Worm (Caenorhabditis elegans): ENCODE data around the gene T10B10.8.

Gene T10B10.8

DNA sequence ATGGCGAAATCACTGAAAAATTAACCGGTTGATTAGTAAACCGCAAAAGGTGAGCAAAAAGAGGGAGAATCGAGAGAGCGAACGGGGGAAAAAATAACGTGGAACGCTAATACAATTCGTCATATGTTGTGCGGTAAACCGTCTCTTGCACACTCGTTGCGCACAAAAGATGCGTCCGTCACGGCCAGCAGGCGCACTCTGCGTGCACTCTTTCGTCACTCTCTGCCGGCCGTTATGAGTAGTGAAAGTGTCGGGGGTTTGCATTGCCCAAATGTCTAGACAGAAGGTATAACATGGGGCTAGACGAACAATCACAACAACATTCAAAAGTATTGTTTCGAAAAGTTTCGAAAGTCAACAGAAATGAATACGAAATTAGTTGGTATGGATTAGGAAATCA is 15.4 kb upstream of the T10B10.8 start, which contains the start of gene pkhm-2 (continued):
- TF ChIP-seq ceh-27 (GFP tag; optimal IDR thresholded peaks at IDR 0.05), result peak; percentile 88
- TF ChIP-seq lin-54 (GFP tag; optimal IDR thresholded peaks at IDR 0.05), result peak; percentile 86
- peak; percentile 17 for TF ChIP-seq ztf-3 (GFP tag; optimal IDR thresholded peaks at IDR 0.05)
- no peak for TF ChIP-seq hsf-1 (GFP tag; IDR thresholded peaks at IDR 0.05)
- no peak for TF ChIP-seq nfya-2 (GFP tag; IDR thresholded peaks at IDR 0.05)
- no peak for TF ChIP-seq hlh-12 (tag; optimal IDR thresholded peaks at IDR 0.05)
- TF ChIP-seq madf-6 (GFP tag; IDR thresholded peaks at IDR 0.05), result peak; percentile 50
- no peak for TF ChIP-seq nfya-1 (tag; optimal IDR thresholded peaks at IDR 0.05; ENCODE audit: borderline replicate concordance, insufficient read depth)
- no peak for TF ChIP-seq F57A8.1 (GFP tag; optimal IDR thresholded peaks at IDR 0.05)
- TF ChIP-seq hlh-26 (GFP tag; conservative IDR thresholded peaks at IDR 0.05), result no peak
- TF ChIP-seq nhr-120 (GFP tag; IDR thresholded peaks at IDR 0.05), result no peak
- TF ChIP-seq repo-1 (tag; optimal IDR thresholded peaks at IDR 0.05), result peak; percentile 76
- no peak for TF ChIP-seq D2030.7 (GFP tag; IDR thresholded peaks at IDR 0.05)
- TF ChIP-seq F10E7.11 (tag; optimal IDR thresholded peaks at IDR 0.05), result no peak
- TF ChIP-seq Y79H2A.3 (GFP tag; conservative IDR thresholded peaks at IDR 0.05), result no peak
- TF ChIP-seq nhr-27 (tag; optimal IDR thresholded peaks at IDR 0.05), result no peak
- peak; percentile 33 for TF ChIP-seq dpl-1 (GFP tag; optimal IDR thresholded peaks at IDR 0.05)
- TF ChIP-seq Y53G8AR.9 (GFP tag; conservative IDR thresholded peaks at IDR 0.05), result peak; percentile 80
- no peak for TF ChIP-seq him-1 (tag; optimal IDR thresholded peaks at IDR 0.05)
- TF ChIP-seq hrde-1 (tag; optimal IDR thresholded peaks at IDR 0.05; ENCODE audit: borderline replicate concordance), result no peak
- peak; percentile 57 for TF ChIP-seq tbp1 (GFP tag; optimal IDR thresholded peaks at IDR 0.05)
- no peak for TF ChIP-seq somi-1 (GFP tag; optimal IDR thresholded peaks at IDR 0.05)
- TF ChIP-seq nhr-80 (tag; optimal IDR thresholded peaks at IDR 0.05), result peak; percentile 93
- TF ChIP-seq nfyb-1 (GFP tag; IDR thresholded peaks at IDR 0.05), result peak; percentile 86
- no peak for TF ChIP-seq F37B4.10 (GFP tag; IDR thresholded peaks at IDR 0.05)
- TF ChIP-seq akir-1 (GFP tag; optimal IDR thresholded peaks at IDR 0.05), result no peak
- TF ChIP-seq F33H1.4 (GFP tag; IDR thresholded peaks at IDR 0.05), result no peak
- no peak for TF ChIP-seq ccch-3 (GFP tag; optimal IDR thresholded peaks at IDR 0.05)
- TF ChIP-seq gei-17 (GFP tag; optimal IDR thresholded peaks at IDR 0.05), result peak; percentile 84
- TF ChIP-seq chd-7 (tag; optimal IDR thresholded peaks at IDR 0.05), result peak; percentile 75
- TF ChIP-seq ceh-40 (GFP tag; IDR thresholded peaks at IDR 0.05), result no peak
- TF ChIP-seq lsl-1 (GFP tag; optimal IDR thresholded peaks at IDR 0.05), result no peak
- peak; percentile 83 for TF ChIP-seq mcd-1 (GFP tag; IDR thresholded peaks at IDR 0.05)
- no peak for TF ChIP-seq zim-3 (tag; optimal IDR thresholded peaks at IDR 0.05)
- peak; percentile 69; the same call in 1 of the 2 replicates for TF ChIP-seq let-526 (GFP tag; IDR thresholded peaks at IDR 0.05)
- TF ChIP-seq snpc-3.4 (tag; optimal IDR thresholded peaks at IDR 0.05), result no peak
- no peak for TF ChIP-seq ztf-25 (GFP tag; IDR thresholded peaks at IDR 0.05)
- no peak for TF ChIP-seq B0019.2 (GFP tag; conservative IDR thresholded peaks at IDR 0.05)
- TF ChIP-seq lsy-27 (tag; optimal IDR thresholded peaks at IDR 0.05; ENCODE audit: borderline replicate concordance, insufficient read depth), result no peak
- peak; percentile 64 for TF ChIP-seq ztf-22 (GFP tag; optimal IDR thresholded peaks at IDR 0.05)
- no peak for TF ChIP-seq egrh-3 (GFP tag; IDR thresholded peaks at IDR 0.05)
- TF ChIP-seq ceh-100 (GFP tag; IDR thresholded peaks at IDR 0.05), result no peak
- TF ChIP-seq dpff-1 (tag; optimal IDR thresholded peaks at IDR 0.05), result no peak
- no peak for TF ChIP-seq snpc-1.3 (tag; optimal IDR thresholded peaks at IDR 0.05; ENCODE audit: insufficient read depth)
- TF ChIP-seq rec-8 (tag; optimal IDR thresholded peaks at IDR 0.05), result no peak
- TF ChIP-seq lin-35 (GFP tag; optimal IDR thresholded peaks at IDR 0.05), result peak in 2 of 3 experiments; percentile 5 to 81
- TF ChIP-seq B0035.1 (tag; optimal IDR thresholded peaks at IDR 0.05), result no peak
- TF ChIP-seq xnd-1 (tag; optimal IDR thresholded peaks at IDR 0.05), result no peak
